Fruit fly (Drosophila melanogaster) whole organism, adult: ENCODE results near the gene CG9356.
A peak's percentile ranks its signal among the peaks of the same experiment; 100 is the strongest.

Source experiments
- CG11617 ChIP-seq: fragments of 200-800 bp; sonication (Bioruptor generic); optimal IDR thresholded peaks from 2 replicates; lab custom pipeline; 2017; ENCODE audit warnings: mild to moderate bottlenecking, missing biosample characterization, missing genetic modification reagents, missing genetic modification characterization
- CG12768 ChIP-seq: fragments of 200-800 bp; sonication (Bioruptor generic); optimal IDR thresholded peaks from 2 replicates; lab custom pipeline; 2017; ENCODE audit warnings: missing biosample characterization, missing genetic modification characterization, mild to moderate bottlenecking, moderate library complexity, missing genetic modification reagents
- CG14711 ChIP-seq: fragments of 200-800 bp; sonication (Bioruptor generic); optimal IDR thresholded peaks from 2 replicates; lab custom pipeline; 2018; ENCODE audit warnings: missing biosample characterization, mild to moderate bottlenecking, missing genetic modification characterization, moderate library complexity
- CG1620 ChIP-seq: fragments of 200-800 bp; sonication (Bioruptor generic); optimal IDR thresholded peaks from 2 replicates; lab custom pipeline; 2016; ENCODE audit warnings: missing biosample characterization, missing genetic modification characterization
- CG33017 ChIP-seq: fragments of 200-800 bp; sonication (Bioruptor generic); optimal IDR thresholded peaks from 2 replicates; lab custom pipeline; 2018; ENCODE audit warnings: missing biosample characterization, mild to moderate bottlenecking, missing genetic modification characterization, moderate library complexity
- CG5204 ChIP-seq: fragments of 200-800 bp; sonication (Bioruptor generic); optimal IDR thresholded peaks from 2 replicates; lab custom pipeline; 2016; ENCODE audit warnings: missing biosample characterization, missing genetic modification characterization
- CG7045 ChIP-seq: fragments of 200-800 bp; sonication (Bioruptor generic); optimal IDR thresholded peaks from 2 replicates; lab custom pipeline; 2017; ENCODE audit warnings: missing biosample characterization, mild to moderate bottlenecking, missing genetic modification characterization
- CG7101 ChIP-seq: fragments of 200-800 bp; sonication (Bioruptor generic); optimal IDR thresholded peaks from 2 replicates; lab custom pipeline; 2018; ENCODE audit warnings: missing biosample characterization, mild to moderate bottlenecking, missing genetic modification characterization, moderate library complexity
- Clk ChIP-seq: fragments of 200-800 bp; sonication (Bioruptor generic); optimal IDR thresholded peaks from 2 replicates; lab custom pipeline; 2017; ENCODE audit warnings: missing biosample characterization, missing genetic modification characterization
- Crg-1 ChIP-seq: fragments of 200-800 bp; sonication (Bioruptor generic); optimal IDR thresholded peaks from 2 replicates; lab custom pipeline; 2016; ENCODE audit warnings: missing biosample characterization, missing genetic modification characterization
- Hr96 ChIP-seq: fragments of 200-800 bp; sonication (Bioruptor generic); optimal IDR thresholded peaks from 2 replicates; lab custom pipeline; 2016; ENCODE audit warnings: missing biosample characterization, missing genetic modification characterization
- Mnt ChIP-seq: fragments of 200-800 bp; sonication (Bioruptor generic); optimal IDR thresholded peaks from 2 replicates; lab custom pipeline; 2016; ENCODE audit warnings: missing biosample characterization, mild to moderate bottlenecking, missing genetic modification characterization
- bab1 ChIP-seq: fragments of 200-800 bp; sonication (Bioruptor generic); optimal IDR thresholded peaks from 3 replicates; lab custom pipeline; 2019; ENCODE audit warnings: missing biosample characterization, mild to moderate bottlenecking, missing genetic modification characterization, moderate library complexity
- cic ChIP-seq: fragments of 200-800 bp; sonication (Bioruptor generic); optimal IDR thresholded peaks from 2 replicates; lab custom pipeline; 2017; ENCODE audit warnings: missing biosample characterization, mild to moderate bottlenecking, missing genetic modification characterization, moderate library complexity
- cnc ChIP-seq, 2 experiments: fragments of >200 bp; optimal IDR thresholded peaks; 2 replicates each; lab custom pipeline; 2017
- kay ChIP-seq: fragments of 200-800 bp; sonication (Bioruptor generic); peaks from one replicate; lab custom pipeline; 2016; ENCODE audit warnings: missing biosample characterization, missing genetic modification characterization, borderline replicate concordance
- ovo ChIP-seq: fragments of 200-800 bp; sonication (Bioruptor generic); optimal IDR thresholded peaks from 2 replicates; lab custom pipeline; 2016; ENCODE audit warnings: missing biosample characterization, missing genetic modification characterization
- pad ChIP-seq: fragments of 200-800 bp; sonication (Bioruptor generic); optimal IDR thresholded peaks from 3 replicates; lab custom pipeline; 2017; ENCODE audit warnings: missing biosample characterization, missing genetic modification characterization, mild to moderate bottlenecking, moderate library complexity, missing genetic modification reagents
- tj ChIP-seq: fragments of 200-800 bp; sonication (Bioruptor generic); optimal IDR thresholded peaks from 3 replicates; lab custom pipeline; 2017; ENCODE audit warnings: missing biosample characterization, mild to moderate bottlenecking, missing genetic modification characterization, moderate library complexity
- toe ChIP-seq: fragments of 200-800 bp; sonication (Bioruptor generic); optimal IDR thresholded peaks from 2 replicates; lab custom pipeline; 2016; ENCODE audit warnings: missing biosample characterization, missing genetic modification characterization

CG9356 gene

dm6 chr3R:9355195-9355594 is 48.9 kb downstream of the CG9356 start, which contains the start of gene CG43675:
CG43675 (plus strand) TSS chr3R:9355495.
- TF ChIP-seq Crg-1 (no peak), tj (GFP tag; lab: Kevin White, UChicago) (no peak), pad (GFP tag; lab: Kevin White, UChicago) (no peak), CG5204 (GFP tag; lab: Kevin White, UChicago) (no peak), Hr96 (GFP tag; lab: Kevin White, UChicago) (no peak), toe (GFP tag; lab: Kevin White, UChicago) (no peak)

DNA sequence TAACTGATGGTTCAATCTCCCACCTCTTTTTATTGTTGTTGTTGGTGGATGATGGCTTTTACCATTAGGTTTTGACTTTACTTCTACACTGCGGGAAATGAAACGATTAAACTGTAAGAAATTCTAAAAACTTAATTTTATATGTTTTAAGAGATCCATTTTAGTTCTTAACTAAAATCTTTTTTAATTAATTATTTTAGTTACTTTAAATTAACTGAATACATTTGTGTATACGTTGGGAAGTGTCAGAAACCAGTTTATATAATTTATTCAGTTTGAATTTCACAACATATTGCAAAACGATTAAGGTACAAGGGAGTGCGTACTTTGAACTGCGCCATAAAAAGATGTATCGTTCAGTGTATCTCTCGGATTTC is 50.8 kb downstream of the CG9356 start:
- TF ChIP-seq CG5204 (GFP tag; lab: Kevin White, UChicago): no peak
- TF ChIP-seq cic: no peak
- TF ChIP-seq toe (GFP tag; lab: Kevin White, UChicago): no peak
- no peak for TF ChIP-seq CG1620 (GFP tag; lab: Kevin White, UChicago)
- peak; percentile 28 for TF ChIP-seq CG7101
- no peak for TF ChIP-seq Clk (GFP tag; lab: Kevin White, UChicago)
- TF ChIP-seq CG33017 (tag; lab: Kevin White, UChicago): peak; percentile 77
- peak; percentile 69 for TF ChIP-seq CG7045 (GFP tag; lab: Kevin White, UChicago)
- no peak for TF ChIP-seq tj (GFP tag; lab: Kevin White, UChicago)
- peak; percentile 82 for TF ChIP-seq kay (GFP tag; lab: Kevin White, UChicago)
- TF ChIP-seq Mnt (GFP tag; lab: Kevin White, UChicago): no peak
- TF ChIP-seq CG14711 (tag; lab: Kevin White, UChicago): peak; percentile 70
- no peak for TF ChIP-seq cnc (optimal IDR thresholded peaks at IDR 0.05; lab: Kevin White, UChicago)
- no peak for TF ChIP-seq Hr96 (GFP tag; lab: Kevin White, UChicago)
- TF ChIP-seq Crg-1: no peak
- TF ChIP-seq CG12768 (GFP tag; lab: Kevin White, UChicago): no peak
- TF ChIP-seq bab1 (GFP tag; lab: Kevin White, UChicago): peak; percentile 55
- peak; percentile 27 for TF ChIP-seq CG11617
- TF ChIP-seq ovo (GFP tag; lab: Kevin White, UChicago): no peak
- no peak for TF ChIP-seq pad (GFP tag; lab: Kevin White, UChicago)

DNA sequence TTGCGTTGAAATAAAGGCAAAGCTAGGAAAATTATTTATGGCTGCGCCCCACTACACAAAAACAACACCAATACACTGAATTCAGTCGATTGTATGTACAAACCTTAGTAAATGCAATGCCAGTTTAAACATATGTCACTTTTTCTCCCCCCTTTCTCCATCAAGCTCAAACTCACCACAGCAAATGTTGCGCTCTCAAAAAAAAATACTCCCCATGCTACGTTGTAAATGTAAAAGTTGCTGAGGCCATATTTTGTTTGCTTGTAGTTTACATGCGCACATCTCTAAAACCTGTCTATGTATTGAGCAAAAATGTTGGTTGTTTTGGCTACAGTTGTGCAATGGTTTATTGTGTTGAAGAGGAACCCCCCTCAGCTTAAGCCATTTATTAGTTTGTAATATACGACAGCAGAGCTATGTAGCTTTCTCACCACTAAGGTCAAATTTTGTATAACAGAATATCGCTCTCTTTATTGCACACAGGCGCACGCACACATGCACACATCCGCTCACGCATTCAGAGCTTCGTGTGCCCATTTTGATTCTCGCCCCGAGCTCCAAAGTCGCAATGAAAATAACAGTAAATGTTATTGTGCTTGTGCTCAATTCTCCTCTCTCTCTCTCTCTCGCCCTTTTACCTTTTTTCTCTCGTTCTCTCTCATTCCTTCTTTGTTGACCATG is 51.3 kb downstream of the CG9356 start:
- TF ChIP-seq CG7101 (no peak), CG14711 (tag; lab: Kevin White, UChicago) (no peak), ovo (GFP tag; lab: Kevin White, UChicago) (peak; percentile 84), kay (GFP tag; lab: Kevin White, UChicago) (peak; percentile 87), CG11617 (no peak), bab1 (GFP tag; lab: Kevin White, UChicago) (no peak), CG33017 (tag; lab: Kevin White, UChicago) (no peak), CG12768 (GFP tag; lab: Kevin White, UChicago) (peak; percentile 82), cic (peak; percentile 60), tj (GFP tag; lab: Kevin White, UChicago) (peak; percentile 86), Clk (GFP tag; lab: Kevin White, UChicago) (no peak), CG1620 (GFP tag; lab: Kevin White, UChicago) (no peak), Crg-1 (no peak), cnc (optimal IDR thresholded peaks at IDR 0.05; lab: Kevin White, UChicago) (no peak), CG5204 (GFP tag; lab: Kevin White, UChicago) (no peak), Mnt (GFP tag; lab: Kevin White, UChicago) (no peak), pad (GFP tag; lab: Kevin White, UChicago) (peak; percentile 77), Hr96 (GFP tag; lab: Kevin White, UChicago) (no peak), CG7045 (GFP tag; lab: Kevin White, UChicago) (no peak), toe (GFP tag; lab: Kevin White, UChicago) (no peak)
